Fruit fly (Drosophila melanogaster): ENCODE data around the gene CG3402.
A peak's percentile ranks its signal among the peaks of the same experiment; 100 is the strongest.

Gene CG3402

dm6 chr3L:627819-628601 lies 24.7 kb downstream of the CG3402 start (continued):
- TF ChIP-seq CG6175 (GFP tag; IDR thresholded peaks at IDR 0.05), result peak; percentile 93
- TF ChIP-seq CTCF (GFP tag; optimal IDR thresholded peaks at IDR 0.05), result no peak
- no peak for TF ChIP-seq psq (GFP tag; optimal IDR thresholded peaks at IDR 0.05)
- no peak for TF ChIP-seq dan (GFP tag; IDR thresholded peaks at IDR 0.05)
- TF ChIP-seq NC2α (GFP tag; optimal IDR thresholded peaks at IDR 0.05), result no peak
- TF ChIP-seq Vsx1 (GFP tag; optimal IDR thresholded peaks at IDR 0.05), result no peak
- peak; percentile 24 for TF ChIP-seq Hey (tag; optimal IDR thresholded peaks at IDR 0.05)
- TF ChIP-seq bab2 (GFP tag; optimal IDR thresholded peaks at IDR 0.05), result peak; percentile 44
- peak; percentile 59 for TF ChIP-seq CG31224 (GFP tag; IDR thresholded peaks at IDR 0.05)
- no peak for TF ChIP-seq BEAF-32 (GFP tag; optimal IDR thresholded peaks at IDR 0.05)
- TF ChIP-seq ttk (GFP tag; IDR thresholded peaks at IDR 0.05), result peak; percentile 39; the same call in 1 of the 2 replicates
- TF ChIP-seq so (GFP tag; IDR thresholded peaks at IDR 0.05), result peak; percentile 70; the same call in 1 of the 3 replicates
- no peak for TF ChIP-seq odd (GFP tag; optimal IDR thresholded peaks at IDR 0.05)
- 0 out of 2 replicates have a peak, but pooled peaks have one; percentile 16 for TF ChIP-seq cas (GFP tag; IDR thresholded peaks at IDR 0.05)
- TF ChIP-seq Neu2 (GFP tag; optimal IDR thresholded peaks at IDR 0.05; ENCODE audit: borderline replicate concordance), result no peak
- no peak for TF ChIP-seq Chrac-16 (GFP tag; optimal IDR thresholded peaks at IDR 0.05)
- 0 out of 2 replicates have a peak, but pooled peaks have one; percentile 20 for TF ChIP-seq wor (GFP tag; IDR thresholded peaks at IDR 0.05)
- peak; percentile 73 for TF ChIP-seq phol (tag; optimal IDR thresholded peaks at IDR 0.05)
- peak; percentile 20; the same call in 1 of the 2 replicates for TF ChIP-seq hbn (GFP tag; IDR thresholded peaks at IDR 0.05; ENCODE audit: partially characterized antibody)
- TF ChIP-seq CG30431 (GFP tag; optimal IDR thresholded peaks at IDR 0.05), result peak; percentile 22
- peak; percentile 64 for TF ChIP-seq Hand (GFP tag; optimal IDR thresholded peaks at IDR 0.05)
- TF ChIP-seq CG15479 (GFP tag; optimal IDR thresholded peaks at IDR 0.05), result peak; percentile 20
- TF ChIP-seq fd102C (GFP tag; optimal IDR thresholded peaks at IDR 0.05), result no peak
- peak; percentile 35 for TF ChIP-seq CG2875 (GFP tag; optimal IDR thresholded peaks at IDR 0.05)
- TF ChIP-seq Dbx (GFP tag; IDR thresholded peaks at IDR 0.05), result peak; percentile 72
- peak; percentile 44; the same call in 2 of the 3 replicates for TF ChIP-seq otp (GFP tag; IDR thresholded peaks at IDR 0.05)
- TF ChIP-seq MBD-R2 (GFP tag; IDR thresholded peaks at IDR 0.05), result peak; percentile 30; the same call in 1 of the 2 replicates
- no peak; the same call in none of the 2 replicates for TF ChIP-seq CG14014 (GFP tag; IDR thresholded peaks at IDR 0.05)
- TF ChIP-seq CG3281 (GFP tag; optimal IDR thresholded peaks at IDR 0.05), result peak; percentile 49
- no peak for TF ChIP-seq CG11560 (tag; IDR thresholded peaks at IDR 0.05)
- TF ChIP-seq salm (tag; optimal IDR thresholded peaks at IDR 0.05), result no peak
- no peak for TF ChIP-seq gsb-n (tag; optimal IDR thresholded peaks at IDR 0.05)
- no peak for TF ChIP-seq CG16779 (GFP tag; IDR thresholded peaks at IDR 0.05)
- no peak for TF ChIP-seq Sin3A (optimal IDR thresholded peaks at IDR 0.05)
- TF ChIP-seq usp (GFP tag; optimal IDR thresholded peaks at IDR 0.05), result no peak
- no peak for TF ChIP-seq hkb (optimal IDR thresholded peaks at IDR 0.05)
- TF ChIP-seq hkb (GFP tag; IDR thresholded peaks at IDR 0.05), result 0 out of 2 replicates have a peak, but pooled peaks have one; percentile 18
- TF ChIP-seq Adf1 (GFP tag; IDR thresholded peaks at IDR 0.05), result peak; percentile 100
- TF ChIP-seq CG14441 (GFP tag; IDR thresholded peaks at IDR 0.05), result peak; percentile 65; the same call in 1 of the 2 replicates
- peak; percentile 29 for TF ChIP-seq CG17359 (tag; optimal IDR thresholded peaks at IDR 0.05)
- TF ChIP-seq bbx (GFP tag; IDR thresholded peaks at IDR 0.05; ENCODE audit: partially characterized antibody), result peak; percentile 52
- peak; percentile 58 for TF ChIP-seq sisA (GFP tag; IDR thresholded peaks at IDR 0.05)
- no peak for TF ChIP-seq dati (GFP tag; IDR thresholded peaks at IDR 0.05)
- TF ChIP-seq ro (GFP tag; IDR thresholded peaks at IDR 0.05), result no peak
- peak; percentile 8; the same call in 1 of the 2 replicates for TF ChIP-seq CG8765 (GFP tag; IDR thresholded peaks at IDR 0.05)
- TF ChIP-seq pum (GFP tag; optimal IDR thresholded peaks at IDR 0.05), result no peak
- TF ChIP-seq CG6791 (GFP tag; IDR thresholded peaks at IDR 0.05; ENCODE audit: partially characterized antibody), result peak; percentile 59; the same call in 2 of the 3 replicates
- TF ChIP-seq insv (GFP tag; optimal IDR thresholded peaks at IDR 0.05), result no peak
- peak; percentile 45; the same call in 1 of the 2 replicates for TF ChIP-seq Atf6 (GFP tag; IDR thresholded peaks at IDR 0.05)
- no peak for TF ChIP-seq CG11398 (GFP tag; optimal IDR thresholded peaks at IDR 0.05)
- peak; percentile 52; the same call in 2 of the 3 replicates for TF ChIP-seq ase (GFP tag; IDR thresholded peaks at IDR 0.05)

Data from whole organism, embryonic.